Worm (Caenorhabditis elegans): ENCODE measurements around the gene cox-6B.

DNA sequence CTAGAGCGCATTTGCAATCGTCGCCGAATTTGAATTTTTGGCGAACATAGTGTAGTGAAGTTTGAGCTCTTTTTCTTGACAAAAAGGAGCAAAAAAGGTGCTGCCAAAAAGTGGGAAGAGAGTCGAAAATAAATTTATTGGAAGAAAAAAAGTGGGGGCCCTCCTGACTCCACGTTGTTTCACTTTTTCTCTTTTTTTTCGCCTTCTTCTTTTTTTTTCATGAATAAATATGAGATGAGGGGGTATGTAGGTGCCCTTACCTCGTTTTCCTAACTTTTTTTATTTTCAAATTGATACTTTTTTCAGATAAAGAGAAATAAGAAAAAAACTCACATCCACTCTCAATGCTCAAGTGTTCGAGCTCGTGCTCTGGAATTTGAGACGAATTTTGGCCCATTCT is 13.4 kb upstream of the cox-6B start, which contains the start of the genes Y71H2AL.2, Y71H2AL.4 and pbo-1:
- TF ChIP-seq ztf-4 (tag; optimal IDR thresholded peaks at IDR 0.05) (no peak), ama-1 (optimal IDR thresholded peaks at IDR 0.05) (no peak), snpc-4 (tag; optimal IDR thresholded peaks at IDR 0.05) (no peak), hmg-11 (tag; optimal IDR thresholded peaks at IDR 0.05) (no peak), elt-2 (tag; optimal IDR thresholded peaks at IDR 0.05) (no peak), nhr-43 (tag; optimal IDR thresholded peaks at IDR 0.05; ENCODE audit: poor library complexity, severe bottlenecking) (no peak), mdl-1 (tag; optimal IDR thresholded peaks at IDR 0.05) (no peak), nhr-23 (tag; optimal IDR thresholded peaks at IDR 0.05) (no peak), ceh-82 (tag; optimal IDR thresholded peaks at IDR 0.05) (no peak), fos-1 (tag; optimal IDR thresholded peaks at IDR 0.05) (no peak), egl-27 (tag; optimal IDR thresholded peaks at IDR 0.05) (no peak), lin-15B (tag; optimal IDR thresholded peaks at IDR 0.05) (no peak), nhr-77 (tag; optimal IDR thresholded peaks at IDR 0.05) (no peak), lin-39 (tag; optimal IDR thresholded peaks at IDR 0.05) (no peak)
